Worm (Caenorhabditis elegans) whole organism, early embryonic: ENCODE data around the gene tofu-2.

Experiments
- F13C5.2 ChIP-seq: sonication (generic microtip); optimal IDR thresholded peaks from 2 replicates; lab custom pipeline; 2017; ENCODE audit warnings: mild to moderate bottlenecking, missing genetic modification characterization, inconsistent platforms, missing compliant biosample characterization
- ama-1 ChIP-seq: fragments of 150-350 bp; optimal IDR thresholded peaks from 2 replicates; lab custom pipeline; 2014
- ceh-13 ChIP-seq: fragments of 200-800 bp; sonication (Bioruptor generic); optimal IDR thresholded peaks from 2 replicates; lab custom pipeline; 2018; ENCODE audit warnings: mild to moderate bottlenecking, missing genetic modification characterization, missing compliant biosample characterization
- tbx-37 ChIP-seq: fragments of 200-800 bp; sonication (Bioruptor generic); conservative IDR thresholded peaks from 2 replicates; pipeline ENCODE4 v1.3.6; 2022; ENCODE audit warnings: missing genetic modification reagents, missing genetic modification characterization, missing compliant biosample characterization

DNA sequence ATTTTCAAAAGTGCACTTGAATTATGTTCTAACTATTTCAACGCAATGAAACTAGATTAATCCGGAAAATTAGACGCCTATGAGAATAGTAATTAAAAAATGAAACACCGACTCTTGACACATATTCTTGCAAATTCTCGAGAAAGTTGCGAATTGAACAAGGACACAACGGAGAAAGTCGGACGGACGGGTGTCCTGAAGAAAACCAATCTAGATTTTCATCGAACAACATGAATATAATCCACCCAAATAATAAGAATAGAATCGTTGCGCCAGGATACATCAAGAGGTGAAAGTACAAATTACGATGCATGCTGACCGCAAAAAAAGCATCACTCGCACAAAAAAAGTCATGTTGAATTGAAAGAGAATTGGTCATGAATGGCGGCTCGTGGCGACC is 17.8 kb upstream of the tofu-2 start:
- TF ChIP-seq F13C5.2 (no peak), tbx-37 (GFP tag; lab: Robert Waterston, UW) (no peak), ama-1 (no peak), ceh-13 (GFP tag; lab: Kevin White, UChicago) (no peak)
